Worm (Caenorhabditis elegans) whole organism, late embryonic: ENCODE results near the gene ZC412.3.

Experiments
- ceh-48 ChIP-seq: sonication (generic microtip); optimal IDR thresholded peaks from 2 replicates; lab custom pipeline; 2016; ENCODE audit warnings: missing genetic modification characterization, inconsistent platforms, missing compliant biosample characterization
- lin-11 ChIP-seq: fragments of 200-800 bp; sonication (Bioruptor generic); optimal IDR thresholded peaks from 2 replicates; lab custom pipeline; 2018; ENCODE audit warnings: mild to moderate bottlenecking, missing genetic modification characterization, missing compliant biosample characterization
- nfya-1 ChIP-seq: sonication (generic microtip); optimal IDR thresholded peaks from 2 replicates; lab custom pipeline; 2017; ENCODE audit warnings: missing genetic modification characterization, mild to moderate bottlenecking, missing compliant biosample characterization, antibody characterized with exemption, moderate library complexity
- nhr-11 ChIP-seq: fragments of 150-350 bp; optimal IDR thresholded peaks from 2 replicates; lab custom pipeline; 2014; ENCODE audit warnings: missing biosample characterization, missing genetic modification characterization
- odd-2 ChIP-seq: sonication (generic microtip); optimal IDR thresholded peaks from 2 replicates; lab custom pipeline; 2017; ENCODE audit warnings: antibody characterized with exemption, mild to moderate bottlenecking, missing genetic modification characterization, missing compliant biosample characterization
- rnt-1 ChIP-seq: sonication (generic microtip); optimal IDR thresholded peaks from 2 replicates; lab custom pipeline; 2016; ENCODE audit warnings: missing genetic modification characterization, missing compliant biosample characterization
- unc-86 ChIP-seq: sonication (generic microtip); optimal IDR thresholded peaks from 2 replicates; lab custom pipeline; 2016; ENCODE audit warnings: missing genetic modification characterization, missing compliant biosample characterization

DNA sequence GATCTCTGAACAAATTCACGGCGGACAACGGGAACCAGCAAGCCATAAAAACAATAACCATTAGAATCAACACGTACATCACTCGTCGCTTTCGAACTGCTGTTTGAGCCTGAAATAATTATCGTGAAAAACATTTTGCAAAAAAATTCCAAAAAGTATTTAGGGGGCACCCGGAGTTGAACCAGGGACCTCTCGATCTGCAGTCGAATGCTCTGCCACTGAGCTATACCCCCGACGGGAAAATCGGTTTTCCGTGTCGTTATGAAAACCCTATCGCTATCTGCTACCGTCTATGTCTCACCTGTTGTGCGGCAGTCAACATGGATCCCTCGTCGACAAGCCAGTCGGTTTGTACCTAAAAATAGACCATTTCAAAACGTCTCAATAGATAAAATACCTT, 15.7 kb downstream of the ZC412.3 start:
- no peak for TF ChIP-seq nhr-11
- TF ChIP-seq rnt-1 (tag; lab: Kevin White, UChicago): no peak
- peak; percentile 35 for TF ChIP-seq ceh-48
- TF ChIP-seq nfya-1 (tag; lab: Kevin White, UChicago): no peak
- peak; percentile 38 for TF ChIP-seq lin-11
- TF ChIP-seq unc-86 (tag; lab: Kevin White, UChicago): peak; percentile 42
- no peak for TF ChIP-seq odd-2 (tag; lab: Kevin White, UChicago)
